Worm (Caenorhabditis elegans) whole organism, L4 larva: ENCODE results near the gene C17C3.1.

Source experiments
- D1046.2 ChIP-seq: fragments of 200-800 bp; sonication (Bioruptor generic); IDR thresholded peaks from 2 replicates; pipeline ENCODE4 v1.3.6; 2022; ENCODE audit warnings: missing genetic modification characterization, missing compliant biosample characterization
- F10B5.3 ChIP-seq: sonication (generic microtip); optimal IDR thresholded peaks from 2 replicates; lab custom pipeline; 2016; ENCODE audit warnings: mild to moderate bottlenecking, missing genetic modification characterization, missing compliant biosample characterization
- F37D6.2 ChIP-seq: sonication (generic microtip); optimal IDR thresholded peaks from 2 replicates; lab custom pipeline; 2016; ENCODE audit warnings: mild to moderate bottlenecking, missing genetic modification characterization, missing compliant biosample characterization
- T26A8.4 ChIP-seq: fragments of 200-800 bp; sonication (Bioruptor generic); IDR thresholded peaks from 2 replicates; pipeline ENCODE4 v1.3.6; 2022; ENCODE audit warnings: missing genetic modification characterization, missing compliant biosample characterization
- Y75B8A.6 ChIP-seq: fragments of 200-800 bp; sonication (Bioruptor generic); IDR thresholded peaks from 2 replicates; pipeline ENCODE4 v1.3.6; 2022; ENCODE audit warnings: missing genetic modification reagents, missing genetic modification characterization, missing compliant biosample characterization
- ZK546.5 ChIP-seq, 2 experiments: sonication (generic microtip); optimal IDR thresholded peaks; 2 replicates each; lab custom pipeline; 2017; ENCODE audit warnings: missing biosample characterization in 2 of 2, missing genetic modification characterization in 2 of 2
- ceh-32 ChIP-seq: sonication (generic microtip); optimal IDR thresholded peaks from 2 replicates; lab custom pipeline; 2016; ENCODE audit warnings: mild to moderate bottlenecking, missing genetic modification characterization, missing compliant biosample characterization; ENCODE audit not compliant: poor library complexity
- ceh-44 ChIP-seq: fragments of 200-800 bp; sonication (Bioruptor generic); IDR thresholded peaks from 2 replicates; pipeline ENCODE4 v1.3.6; 2022; ENCODE audit warnings: missing genetic modification reagents, missing genetic modification characterization, missing compliant biosample characterization
- ceh-82 ChIP-seq: sonication (generic microtip); optimal IDR thresholded peaks from 2 replicates; lab custom pipeline; 2017; ENCODE audit warnings: missing biosample characterization, missing genetic modification characterization
- ces-1 ChIP-seq: fragments of 150-350 bp; sonication (generic microtip); optimal IDR thresholded peaks from 4 replicates; lab custom pipeline; 2014; ENCODE audit warnings: missing biosample characterization, missing genetic modification reagents, missing genetic modification characterization
- cey-2 ChIP-seq: sonication (generic microtip); optimal IDR thresholded peaks from 3 replicates; lab custom pipeline; 2017; ENCODE audit warnings: missing genetic modification characterization, mild to moderate bottlenecking, missing compliant biosample characterization, antibody characterized with exemption, borderline replicate concordance; ENCODE audit not compliant: insufficient read depth
- daf-16 ChIP-seq, 3 experiments: sonication (generic microtip); optimal IDR thresholded peaks; 2 replicates each; lab custom pipeline; 2016 to 2017; ENCODE audit warnings: missing genetic modification characterization in 3 of 3, missing genetic modification reagents in 3 of 3, mild to moderate bottlenecking in 2 of 3, missing compliant biosample characterization in 2 of 3, missing biosample characterization in 1 of 3, moderate library complexity in 1 of 3
- daf-8 ChIP-seq: fragments of 200-800 bp; sonication (Bioruptor generic); IDR thresholded peaks from 2 replicates; pipeline ENCODE4 v1.3.6; 2022; ENCODE audit warnings: missing genetic modification characterization, missing compliant biosample characterization
- dmd-6 ChIP-seq: fragments of 200-800 bp; sonication (Bioruptor generic); IDR thresholded peaks from 2 replicates; pipeline ENCODE4 v1.3.6; 2022; ENCODE audit warnings: missing genetic modification reagents, missing genetic modification characterization, missing compliant biosample characterization
- dve-1 ChIP-seq: sonication (generic microtip); optimal IDR thresholded peaks from 2 replicates; lab custom pipeline; 2017; ENCODE audit warnings: antibody characterized with exemption, mild to moderate bottlenecking, missing genetic modification characterization, missing compliant biosample characterization; ENCODE audit not compliant: insufficient read depth
- egl-43 ChIP-seq: fragments of 200-800 bp; sonication (Bioruptor generic); IDR thresholded peaks from 2 replicates; pipeline ENCODE4 v1.3.6; 2022; ENCODE audit warnings: missing genetic modification reagents, missing genetic modification characterization, missing compliant biosample characterization
- gei-8 ChIP-seq: fragments of 200-800 bp; sonication (Bioruptor generic); optimal IDR thresholded peaks from 2 replicates; lab custom pipeline; 2018; ENCODE audit warnings: mild to moderate bottlenecking, missing genetic modification characterization, missing compliant biosample characterization
- hif-1 ChIP-seq, 2 experiments: sonication (generic microtip); optimal IDR thresholded peaks; 2 replicates each; lab custom pipeline; 2016 to 2017; ENCODE audit warnings: missing compliant biosample characterization in 2 of 2, missing genetic modification characterization in 2 of 2, missing genetic modification reagents in 2 of 2, missing genotype in 2 of 2, mild to moderate bottlenecking in 1 of 2
- lim-7 ChIP-seq: fragments of 200-800 bp; sonication (Bioruptor generic); IDR thresholded peaks from 2 replicates; pipeline ENCODE4 v1.3.6; 2022; ENCODE audit warnings: missing genetic modification characterization, missing compliant biosample characterization
- lin-1 ChIP-seq: fragments of 200-800 bp; sonication (Bioruptor generic); IDR thresholded peaks from 2 replicates; pipeline ENCODE4 v1.3.6; 2022; ENCODE audit warnings: missing genetic modification reagents, missing genetic modification characterization, missing compliant biosample characterization
- lin-38 ChIP-seq: fragments of 200-800 bp; sonication (Bioruptor generic); IDR thresholded peaks from 2 replicates; pipeline ENCODE4 v1.3.6; 2022; ENCODE audit warnings: missing genetic modification reagents, missing genetic modification characterization, missing compliant biosample characterization
- lir-3 ChIP-seq: sonication (generic microtip); optimal IDR thresholded peaks from 2 replicates; lab custom pipeline; 2016; ENCODE audit warnings: mild to moderate bottlenecking, missing genetic modification characterization, missing compliant biosample characterization
- lsy-2 ChIP-seq, 2 experiments: fragments of 150-350 bp in 1 of 2; sonication (generic microtip) in 1 of 2; optimal IDR thresholded peaks; 2 replicates each; lab custom pipeline; 2014 to 2017; ENCODE audit warnings: missing biosample characterization in 2 of 2, missing genetic modification characterization in 2 of 2
- madf-9 ChIP-seq: fragments of 200-800 bp; sonication (Bioruptor generic); conservative IDR thresholded peaks from 2 replicates; pipeline ENCODE4 v1.3.6; 2022; ENCODE audit warnings: missing genetic modification reagents, missing genetic modification characterization, missing compliant biosample characterization
- mdl-1 ChIP-seq, 2 experiments: fragments of 150-350 bp in 1 of 2; sonication (generic microtip) in 1 of 2; optimal IDR thresholded peaks; 2 replicates each; lab custom pipeline; 2014 to 2017; ENCODE audit warnings: missing biosample characterization in 2 of 2, missing genetic modification characterization in 2 of 2
- mdt-29 ChIP-seq: fragments of 200-800 bp; sonication (Bioruptor generic); IDR thresholded peaks from 2 replicates; pipeline ENCODE4 v1.3.6; 2022; ENCODE audit warnings: missing genetic modification reagents, missing genetic modification characterization, missing compliant biosample characterization
- mep-1 ChIP-seq: fragments of 150-350 bp; sonication (generic microtip); optimal IDR thresholded peaks from 3 replicates; lab custom pipeline; 2014; ENCODE audit warnings: missing biosample characterization, missing genetic modification characterization
- mes-2 ChIP-seq: sonication (generic microtip); optimal IDR thresholded peaks from 2 replicates; lab custom pipeline; 2016; ENCODE audit warnings: missing genotype, mild to moderate bottlenecking, missing genetic modification characterization, missing compliant biosample characterization; ENCODE audit not compliant: poor library complexity, severe bottlenecking
- nhr-10 ChIP-seq: fragments of 150-350 bp; optimal IDR thresholded peaks from 2 replicates; lab custom pipeline; 2014; ENCODE audit warnings: missing biosample characterization, missing genetic modification characterization
- nhr-102 ChIP-seq: sonication (generic microtip); optimal IDR thresholded peaks from 2 replicates; lab custom pipeline; 2016; ENCODE audit warnings: mild to moderate bottlenecking, missing genetic modification characterization, moderate library complexity, missing compliant biosample characterization
- nhr-25 ChIP-seq: sonication (generic microtip); optimal IDR thresholded peaks from 2 replicates; lab custom pipeline; 2017; ENCODE audit warnings: missing genetic modification characterization, mild to moderate bottlenecking, missing compliant biosample characterization, antibody characterized with exemption, moderate library complexity, borderline replicate concordance; ENCODE audit not compliant: insufficient read depth
- nhr-42 ChIP-seq: fragments of 200-800 bp; sonication (Bioruptor generic); IDR thresholded peaks from 2 replicates; pipeline ENCODE4 v1.3.6; 2022; ENCODE audit warnings: missing genetic modification characterization, missing compliant biosample characterization
- nhr-76 ChIP-seq: fragments of 150-350 bp; optimal IDR thresholded peaks from 2 replicates; lab custom pipeline; 2014; ENCODE audit warnings: missing biosample characterization, missing genetic modification characterization
- pha-4 ChIP-seq, 2 experiments: fragments of 150-350 bp in 1 of 2; fragments of 200-800 bp in 1 of 2; sonication (Bioruptor generic) in 1 of 2; IDR thresholded peaks in 1 of 2; optimal IDR thresholded peaks in 1 of 2; 2 replicates each; pipeline versions ENCODE4 v1.3.6 to Lab custom; 2014 to 2022; ENCODE audit warnings: missing genetic modification characterization in 2 of 2, missing genetic modification reagents in 2 of 2, missing biosample characterization in 1 of 2, missing compliant biosample characterization in 1 of 2
- rbr-2 ChIP-seq: sonication (generic microtip); optimal IDR thresholded peaks from 2 replicates; lab custom pipeline; 2016; ENCODE audit warnings: missing genotype, missing genetic modification characterization, missing compliant biosample characterization
- saeg-2 ChIP-seq: fragments of 200-800 bp; sonication (Bioruptor generic); IDR thresholded peaks from 2 replicates; pipeline ENCODE4 v1.3.6; 2022; ENCODE audit warnings: missing genetic modification reagents, missing genetic modification characterization, missing compliant biosample characterization
- skn-1 ChIP-seq: fragments of 150-350 bp; optimal IDR thresholded peaks from 2 replicates; lab custom pipeline; 2014; ENCODE audit warnings: missing biosample characterization, missing genetic modification characterization
- snpc-4 ChIP-seq: fragments of 150-350 bp; optimal IDR thresholded peaks from 2 replicates; lab custom pipeline; 2014; ENCODE audit warnings: missing biosample characterization, missing genetic modification characterization
- tra-1 ChIP-seq: fragments of 200-800 bp; sonication (Bioruptor generic); IDR thresholded peaks from 2 replicates; pipeline ENCODE4 v1.3.6; 2022; ENCODE audit warnings: missing genetic modification reagents, missing genetic modification characterization, missing compliant biosample characterization
- vab-7 ChIP-seq: fragments of 200-800 bp; sonication (Bioruptor generic); IDR thresholded peaks from 2 replicates; pipeline ENCODE4 v1.3.6; 2022; ENCODE audit warnings: missing genetic modification reagents, missing genetic modification characterization, missing compliant biosample characterization
- zfp-2 ChIP-seq: sonication (generic microtip); optimal IDR thresholded peaks from 2 replicates; lab custom pipeline; 2016; ENCODE audit warnings: mild to moderate bottlenecking, missing genetic modification characterization, missing compliant biosample characterization
- zfp-3 ChIP-seq: fragments of 200-800 bp; sonication (Bioruptor generic); conservative IDR thresholded peaks from 2 replicates; pipeline ENCODE4 v1.3.6; 2022; ENCODE audit warnings: missing genetic modification reagents, missing genetic modification characterization, missing compliant biosample characterization
- zip-11 ChIP-seq: fragments of 200-800 bp; sonication (Bioruptor generic); IDR thresholded peaks from 2 replicates; pipeline ENCODE4 v1.3.6; 2022; ENCODE audit warnings: missing genetic modification characterization, missing compliant biosample characterization
- zip-2 ChIP-seq: fragments of 150-350 bp; optimal IDR thresholded peaks from 2 replicates; lab custom pipeline; 2014; ENCODE audit warnings: missing biosample characterization, missing genetic modification characterization

The C17C3.1 gene

ce11 chrII:5572082-5572746 lies 1.8 kb downstream of the C17C3.1 start (continued):
- TF ChIP-seq F10B5.3 (tag; lab: Kevin White, UChicago) (no peak), madf-9 (GFP tag; lab: Robert Waterston, UW) (no peak), zfp-2 (tag; lab: Kevin White, UChicago) (no peak), lsy-2 (tag; optimal IDR thresholded peaks at IDR 0.05; lab: Kevin White, UChicago) (peak in 1 of 2 experiments; percentile 60), dmd-6 (GFP tag; lab: Robert Waterston, UW) (peak; percentile 57), egl-43 (no peak), ces-1 (GFP tag; lab: Kevin White, UChicago) (no peak), hif-1 (tag; optimal IDR thresholded peaks at IDR 0.05; lab: Kevin White, UChicago) (no peak), tra-1 (GFP tag; lab: Robert Waterston, UW) (no peak), pha-4 (GFP tag; IDR thresholded peaks at IDR 0.05; lab: Robert Waterston, UW) (no peak), pha-4 (tag; optimal IDR thresholded peaks at IDR 0.05; lab: Kevin White, UChicago) (no peak), Y75B8A.6 (GFP tag; lab: Robert Waterston, UW) (no peak), ZK546.5 (tag; optimal IDR thresholded peaks at IDR 0.05; lab: Kevin White, UChicago) (no peak), mes-2 (tag; lab: Kevin White, UChicago) (peak; percentile 22), ceh-44 (GFP tag; lab: Robert Waterston, UW) (no peak), daf-16 (GFP tag; optimal IDR thresholded peaks at IDR 0.05; lab: Kevin White, UChicago) (peak in 1 of 2 experiments; percentile 0), daf-16 (tag; optimal IDR thresholded peaks at IDR 0.05; lab: Kevin White, UChicago) (peak; percentile 75), rbr-2 (tag; lab: Kevin White, UChicago) (no peak), gei-8 (GFP tag; lab: Kevin White, UChicago) (no peak), dve-1 (tag; lab: Kevin White, UChicago) (peak; percentile 55), skn-1 (tag; lab: Kevin White, UChicago) (no peak), nhr-25 (tag; lab: Kevin White, UChicago) (peak; percentile 61), D1046.2 (GFP tag; lab: Robert Waterston, UW) (no peak), ceh-32 (no peak), saeg-2 (no peak)

- TF ChIP-seq nhr-10 (tag; lab: Kevin White, UChicago) (no peak), T26A8.4 (peak; percentile 60; the same call in 1 of the 2 replicates), lir-3 (no peak), zip-2 (peak; percentile 3), nhr-25 (tag; lab: Kevin White, UChicago) (no peak), cey-2 (tag; lab: Kevin White, UChicago) (no peak), tra-1 (GFP tag; lab: Robert Waterston, UW) (peak; percentile 21; the same call in 1 of the 2 replicates), dmd-6 (GFP tag; lab: Robert Waterston, UW) (peak; percentile 38), F37D6.2 (no peak), zfp-3 (GFP tag; lab: Robert Waterston, UW) (peak; percentile 83; the same call in 1 of the 2 replicates), mdt-29 (GFP tag; lab: Robert Waterston, UW) (0 out of 2 replicates have a peak, but pooled peaks have one; percentile 7), lsy-2 (tag; optimal IDR thresholded peaks at IDR 0.05; lab: Kevin White, UChicago) (peak in 1 of 2 experiments; percentile 30), lim-7 (no peak), lin-38 (GFP tag; lab: Robert Waterston, UW) (peak; percentile 28), daf-16 (GFP tag; optimal IDR thresholded peaks at IDR 0.05; lab: Kevin White, UChicago) (peak in 1 of 2 experiments; percentile 24), daf-16 (tag; optimal IDR thresholded peaks at IDR 0.05; lab: Kevin White, UChicago) (no peak), rbr-2 (tag; lab: Kevin White, UChicago) (no peak), dve-1 (tag; lab: Kevin White, UChicago) (peak; percentile 17), nhr-102 (tag; lab: Kevin White, UChicago) (peak; percentile 64), daf-8 (GFP tag; lab: Robert Waterston, UW) (no peak), nhr-76 (tag; lab: Kevin White, UChicago) (no peak), ceh-82 (no peak), nhr-42 (GFP tag; lab: Robert Waterston, UW) (no peak), vab-7 (no peak), zfp-2 (tag; lab: Kevin White, UChicago) (no peak), lin-1 (GFP tag; lab: Robert Waterston, UW) (no peak), mep-1 (tag; lab: Kevin White, UChicago) (peak; percentile 42), madf-9 (GFP tag; lab: Robert Waterston, UW) (no peak), zip-11 (no peak), mdl-1 (tag; optimal IDR thresholded peaks at IDR 0.05; lab: Kevin White, UChicago) (no peak), snpc-4 (tag; lab: Kevin White, UChicago) (no peak)
Observed at ce11 chrII:5574925-5575324, 4.6 kb downstream of the C17C3.1 start.
